Fruit fly (Drosophila melanogaster): Measurements from ENCODE around the gene CG8833.

dm6 chr3L:13877904-13878303 lies 50.9 kb downstream of the CG8833 start:
- TF ChIP-seq exex (tag; optimal IDR thresholded peaks at IDR 0.05) (no peak), D19B (GFP tag; optimal IDR thresholded peaks at IDR 0.05) (no peak)

Data from whole organism, embryonic.